Worm (Caenorhabditis elegans): Measurements from ENCODE around the gene knl-3.

The knl-3 gene

DNA sequence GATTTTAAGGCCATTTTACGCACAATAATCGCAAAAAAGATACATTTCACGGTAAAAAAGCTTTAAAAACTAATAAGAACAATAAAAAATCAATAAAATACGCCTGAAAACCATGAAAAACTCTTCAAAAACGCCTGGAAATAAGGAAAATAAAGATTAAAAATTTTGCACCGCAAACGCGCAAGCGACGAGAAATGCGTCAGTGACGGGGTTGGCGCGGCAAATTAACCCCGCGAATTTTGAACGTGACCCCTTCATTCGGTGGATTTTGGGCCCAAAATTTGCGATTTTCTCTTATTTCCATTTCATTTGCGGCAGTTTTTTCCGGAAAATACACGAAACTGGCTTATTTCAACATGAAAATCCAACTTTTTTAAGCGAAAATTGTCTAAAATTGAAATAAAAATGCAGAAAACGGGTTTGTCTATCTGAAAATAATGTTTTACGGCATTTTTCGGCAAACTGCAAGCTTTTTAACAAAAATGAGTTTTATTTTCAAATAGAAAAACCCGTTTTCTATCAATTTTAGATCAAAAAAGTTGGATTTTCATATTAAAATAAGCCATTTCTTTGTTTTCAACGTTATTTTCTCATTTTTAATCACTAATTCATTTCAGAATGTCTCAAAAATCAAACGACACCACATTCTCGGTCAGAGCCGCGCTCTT lies at the start of gene knl-3:
knl-3 (plus strand) TSS at position 618 of the 668 bp plus-strand sequence.
- TF ChIP-seq sea-2 (GFP tag; optimal IDR thresholded peaks at IDR 0.05) (no peak), fkh-10 (GFP tag; optimal IDR thresholded peaks at IDR 0.05) (peak; percentile 29), lin-39 (tag; optimal IDR thresholded peaks at IDR 0.05) (peak; percentile 85), nhr-11 (tag; optimal IDR thresholded peaks at IDR 0.05) (peak; percentile 41), lsy-12 (tag; optimal IDR thresholded peaks at IDR 0.05) (peak; percentile 76), egl-27 (tag; optimal IDR thresholded peaks at IDR 0.05) (no peak), zag-1 (tag; optimal IDR thresholded peaks at IDR 0.05) (peak; percentile 33), ceh-82 (tag; optimal IDR thresholded peaks at IDR 0.05) (peak; percentile 72), ceh-28 (tag; optimal IDR thresholded peaks at IDR 0.05) (peak; percentile 56), ceh-9 (tag; optimal IDR thresholded peaks at IDR 0.05) (no peak), hmg-11 (tag; optimal IDR thresholded peaks at IDR 0.05) (peak; percentile 71), nfya-1 (tag; optimal IDR thresholded peaks at IDR 0.05; ENCODE audit: insufficient read depth) (peak; percentile 90), nhr-25 (tag; optimal IDR thresholded peaks at IDR 0.05) (peak; percentile 82), nhr-12 (tag; optimal IDR thresholded peaks at IDR 0.05) (no peak), ama-1 (optimal IDR thresholded peaks at IDR 0.05) (no peak), mml-1 (tag; optimal IDR thresholded peaks at IDR 0.05) (no peak), nhr-23 (tag; optimal IDR thresholded peaks at IDR 0.05) (peak; percentile 95), aly-2 (tag; optimal IDR thresholded peaks at IDR 0.05) (no peak), R02D3.7 (tag; optimal IDR thresholded peaks at IDR 0.05) (peak; percentile 74), nhr-43 (tag; optimal IDR thresholded peaks at IDR 0.05; ENCODE audit: poor library complexity, severe bottlenecking) (peak; percentile 77), nhr-77 (tag; optimal IDR thresholded peaks at IDR 0.05) (no peak), pqm-1 (tag; optimal IDR thresholded peaks at IDR 0.05) (peak; percentile 16), nhr-67 (tag; optimal IDR thresholded peaks at IDR 0.05) (peak; percentile 7), ZK546.5 (tag; optimal IDR thresholded peaks at IDR 0.05) (no peak), lin-15B (tag; optimal IDR thresholded peaks at IDR 0.05) (peak; percentile 96), elt-3 (tag; optimal IDR thresholded peaks at IDR 0.05) (no peak), pha-4 (tag; optimal IDR thresholded peaks at IDR 0.05) (peak; percentile 93), jun-1 (tag; optimal IDR thresholded peaks at IDR 0.05) (peak; percentile 32), elt-2 (tag; optimal IDR thresholded peaks at IDR 0.05) (peak; percentile 65), tbx-2 (tag; optimal IDR thresholded peaks at IDR 0.05) (peak; percentile 69), ztf-11 (tag; optimal IDR thresholded peaks at IDR 0.05) (no peak), snpc-4 (tag; optimal IDR thresholded peaks at IDR 0.05) (peak; percentile 80), eor-1 (tag; optimal IDR thresholded peaks at IDR 0.05) (no peak), unc-62 (GFP tag; optimal IDR thresholded peaks at IDR 0.05) (no peak)

DNA sequence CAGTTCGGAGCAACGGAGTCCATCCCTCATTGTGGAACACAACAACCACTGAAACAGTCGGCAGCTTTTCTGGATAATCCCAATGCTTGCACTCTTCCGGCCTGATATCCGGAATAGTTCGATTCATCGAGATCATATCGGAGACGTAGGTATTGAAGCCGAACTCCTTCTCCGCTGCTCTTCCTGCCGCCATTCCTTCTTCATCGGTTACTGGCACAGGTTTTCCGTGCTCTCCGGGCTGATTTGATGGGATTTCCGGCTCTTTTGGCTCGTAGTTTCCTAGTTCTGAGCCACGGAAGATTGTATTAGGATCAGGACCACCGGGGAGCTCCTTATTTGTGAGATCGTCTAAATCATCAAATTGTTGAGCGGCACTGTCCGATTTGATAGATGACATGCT lies 49.0 kb upstream of the knl-3 start:
- no peak for TF ChIP-seq snpc-4 (tag; optimal IDR thresholded peaks at IDR 0.05)
- TF ChIP-seq lin-15B (tag; optimal IDR thresholded peaks at IDR 0.05): no peak
- TF ChIP-seq ztf-4 (tag; optimal IDR thresholded peaks at IDR 0.05): no peak
- no peak for TF ChIP-seq mml-1 (tag; optimal IDR thresholded peaks at IDR 0.05)
- TF ChIP-seq nhr-11 (tag; optimal IDR thresholded peaks at IDR 0.05): no peak
- no peak for TF ChIP-seq hmg-11 (tag; optimal IDR thresholded peaks at IDR 0.05)
- no peak for TF ChIP-seq fkh-10 (GFP tag; optimal IDR thresholded peaks at IDR 0.05)
- no peak for TF ChIP-seq unc-39 (tag; optimal IDR thresholded peaks at IDR 0.05)
- TF ChIP-seq sea-2 (GFP tag; optimal IDR thresholded peaks at IDR 0.05): no peak
- TF ChIP-seq ceh-82 (tag; optimal IDR thresholded peaks at IDR 0.05): no peak
- no peak for TF ChIP-seq nhr-28 (tag; optimal IDR thresholded peaks at IDR 0.05)
- no peak for TF ChIP-seq nfya-1 (tag; optimal IDR thresholded peaks at IDR 0.05; ENCODE audit: insufficient read depth)
- no peak for TF ChIP-seq pqm-1 (tag; optimal IDR thresholded peaks at IDR 0.05)

ce11 chrV:1820749-1821148 lies 48.3 kb upstream of the knl-3 start:
- TF ChIP-seq daf-12 (tag; optimal IDR thresholded peaks at IDR 0.05) (no peak), ztf-11 (tag; optimal IDR thresholded peaks at IDR 0.05) (no peak), nhr-28 (tag; optimal IDR thresholded peaks at IDR 0.05) (no peak), nhr-237 (tag; optimal IDR thresholded peaks at IDR 0.05) (no peak), hmg-11 (tag; optimal IDR thresholded peaks at IDR 0.05) (no peak), lin-15B (tag; optimal IDR thresholded peaks at IDR 0.05) (no peak), elt-3 (tag; optimal IDR thresholded peaks at IDR 0.05) (no peak)

All from whole organism, L3 larva.